Worm (Caenorhabditis elegans) whole organism, young adult: ENCODE results near the gene K08F9.3.

ENCODE experiments used
- B0336.3 ChIP-seq: fragments of 200-800 bp; sonication (Bioruptor generic); IDR thresholded peaks from 2 replicates; pipeline ENCODE4 v1.3.6; 2022; ENCODE audit warnings: missing genetic modification characterization, missing compliant biosample characterization
- C06A6.2 ChIP-seq: fragments of 200-800 bp; sonication (Bioruptor generic); conservative IDR thresholded peaks from 2 replicates; pipeline ENCODE4 v1.3.6; 2022; ENCODE audit warnings: missing genetic modification characterization, missing compliant biosample characterization
- F39B2.1 ChIP-seq: fragments of 200-800 bp; sonication (Bioruptor generic); IDR thresholded peaks from 2 replicates; pipeline ENCODE4 v1.3.6; 2022; ENCODE audit warnings: missing genetic modification reagents, missing genetic modification characterization, missing compliant biosample characterization
- F55B11.4 ChIP-seq: sonication (generic microtip); optimal IDR thresholded peaks from 2 replicates; lab custom pipeline; 2016; ENCODE audit warnings: missing compliant biosample characterization, missing genetic modification characterization, borderline replicate concordance; ENCODE audit not compliant: insufficient read depth
- F57A8.1 ChIP-seq: fragments of 200-800 bp; sonication (Bioruptor generic); optimal IDR thresholded peaks from 2 replicates; lab custom pipeline; 2018; ENCODE audit warnings: mild to moderate bottlenecking, missing genetic modification characterization, moderate library complexity, missing compliant biosample characterization
- F57C9.4 ChIP-seq: sonication (generic microtip); optimal IDR thresholded peaks from 2 replicates; lab custom pipeline; 2017; ENCODE audit warnings: mild to moderate bottlenecking, missing genetic modification characterization, missing compliant biosample characterization
- K12H6.12 ChIP-seq: fragments of 200-800 bp; sonication (Bioruptor generic); optimal IDR thresholded peaks from 2 replicates; lab custom pipeline; 2018; ENCODE audit warnings: mild to moderate bottlenecking, missing genetic modification characterization, missing compliant biosample characterization
- T26A5.8 ChIP-seq: sonication (generic microtip); optimal IDR thresholded peaks from 2 replicates; lab custom pipeline; 2016; ENCODE audit warnings: missing genetic modification characterization, missing compliant biosample characterization
- Y56A3A.18 ChIP-seq: fragments of 200-800 bp; sonication (Bioruptor generic); IDR thresholded peaks from 2 replicates; pipeline ENCODE4 v1.3.6; 2022; ENCODE audit warnings: missing genetic modification reagents, missing genetic modification characterization, missing compliant biosample characterization
- Y95B8A.8 ChIP-seq: fragments of 200-800 bp; sonication (Bioruptor generic); IDR thresholded peaks from 2 replicates; pipeline ENCODE4 v1.3.6; 2022; ENCODE audit warnings: missing genetic modification reagents, missing genetic modification characterization, missing compliant biosample characterization
- akir-1 ChIP-seq: fragments of 200-800 bp; sonication (Bioruptor generic); optimal IDR thresholded peaks from 2 replicates; lab custom pipeline; 2018; ENCODE audit warnings: mild to moderate bottlenecking, missing genetic modification characterization, moderate library complexity, missing compliant biosample characterization
- aptf-3 ChIP-seq: fragments of 200-800 bp; sonication (Bioruptor generic); IDR thresholded peaks from 2 replicates; pipeline ENCODE4 v1.3.6; 2022; ENCODE audit warnings: missing genetic modification characterization, missing compliant biosample characterization
- attf-3 ChIP-seq: fragments of 200-800 bp; sonication (Bioruptor generic); conservative IDR thresholded peaks from 2 replicates; pipeline ENCODE4 v1.3.6; 2022; ENCODE audit warnings: missing genetic modification reagents, missing genetic modification characterization, missing compliant biosample characterization
- bed-2 ChIP-seq: fragments of 200-800 bp; sonication (Bioruptor generic); IDR thresholded peaks from 2 replicates; pipeline ENCODE4 v1.3.6; 2022; ENCODE audit warnings: missing genetic modification reagents, missing genetic modification characterization, missing compliant biosample characterization
- ccch-3 ChIP-seq: fragments of 200-800 bp; sonication (Bioruptor generic); optimal IDR thresholded peaks from 2 replicates; lab custom pipeline; 2018; ENCODE audit warnings: mild to moderate bottlenecking, missing genetic modification characterization, missing compliant biosample characterization
- cebp-2 ChIP-seq: fragments of 200-800 bp; sonication (Bioruptor generic); IDR thresholded peaks from 2 replicates; pipeline ENCODE4 v1.3.6; 2022; ENCODE audit warnings: missing genetic modification characterization, missing compliant biosample characterization
- ceh-100 ChIP-seq: fragments of 200-800 bp; sonication (Bioruptor generic); IDR thresholded peaks from 2 replicates; pipeline ENCODE4 v1.3.6; 2022; ENCODE audit warnings: missing genetic modification reagents, missing genetic modification characterization, missing compliant biosample characterization
- ceh-27 ChIP-seq: fragments of 200-800 bp; sonication (Bioruptor generic); optimal IDR thresholded peaks from 2 replicates; lab custom pipeline; 2018; ENCODE audit warnings: mild to moderate bottlenecking, missing genetic modification characterization, moderate library complexity, missing compliant biosample characterization
- ceh-58 ChIP-seq: fragments of 200-800 bp; sonication (Bioruptor generic); IDR thresholded peaks from 2 replicates; pipeline ENCODE4 v1.3.6; 2022; ENCODE audit warnings: missing genetic modification characterization, missing compliant biosample characterization
- dox-1 ChIP-seq: fragments of 200-800 bp; sonication (Bioruptor generic); IDR thresholded peaks from 2 replicates; pipeline ENCODE4 v1.3.6; 2022; ENCODE audit warnings: missing genetic modification reagents, missing genetic modification characterization, missing compliant biosample characterization
- ekl-4 ChIP-seq: fragments of 200-800 bp; sonication (Bioruptor generic); IDR thresholded peaks from 2 replicates; pipeline ENCODE4 v1.3.6; 2022; ENCODE audit warnings: missing genetic modification reagents, missing genetic modification characterization, missing compliant biosample characterization
- fkh-3 ChIP-seq: sonication (generic microtip); optimal IDR thresholded peaks from 2 replicates; lab custom pipeline; 2016; ENCODE audit warnings: mild to moderate bottlenecking, missing genetic modification characterization, missing compliant biosample characterization
- gei-17 ChIP-seq: fragments of 200-800 bp; sonication (Bioruptor generic); optimal IDR thresholded peaks from 2 replicates; lab custom pipeline; 2018; ENCODE audit warnings: mild to moderate bottlenecking, missing genetic modification characterization, missing compliant biosample characterization
- him-1 ChIP-seq: sonication (generic microtip); optimal IDR thresholded peaks from 2 replicates; lab custom pipeline; 2016; ENCODE audit warnings: missing genotype, missing genetic modification reagents, missing genetic modification characterization, missing compliant biosample characterization
- hrde-1 ChIP-seq: sonication (generic microtip); optimal IDR thresholded peaks from 2 replicates; lab custom pipeline; 2016; ENCODE audit warnings: missing genetic modification characterization, mild to moderate bottlenecking, missing compliant biosample characterization, moderate library complexity, missing genotype, missing genetic modification reagents, borderline replicate concordance
- let-607 ChIP-seq, 2 experiments: fragments of 200-800 bp in 1 of 2; sonication (Bioruptor generic) in 1 of 2; sonication (generic microtip) in 1 of 2; optimal IDR thresholded peaks; 2 replicates each; lab custom pipeline; 2016 to 2018; ENCODE audit warnings: mild to moderate bottlenecking in 2 of 2, missing compliant biosample characterization in 2 of 2, missing genetic modification characterization in 2 of 2, moderate library complexity in 2 of 2, missing genotype in 1 of 2
- lin-26 ChIP-seq: fragments of 200-800 bp; sonication (Bioruptor generic); IDR thresholded peaks from 2 replicates; pipeline ENCODE4 v1.3.6; 2022; ENCODE audit warnings: missing genetic modification reagents, missing genetic modification characterization, missing compliant biosample characterization
- lin-35 ChIP-seq, 3 experiments: fragments of 150-350 bp in 2 of 3; sonication (generic microtip) in 1 of 3; optimal IDR thresholded peaks; 2 replicates each; lab custom pipeline; 2014 to 2018; ENCODE audit warnings: missing biosample characterization in 3 of 3, missing genetic modification characterization in 3 of 3, missing genetic modification reagents in 3 of 3
- madf-10 ChIP-seq: sonication (generic microtip); optimal IDR thresholded peaks from 2 replicates; lab custom pipeline; 2016; ENCODE audit warnings: mild to moderate bottlenecking, missing genetic modification characterization, missing compliant biosample characterization
- madf-3 ChIP-seq: fragments of 200-800 bp; sonication (Bioruptor generic); IDR thresholded peaks from 2 replicates; pipeline ENCODE4 v1.3.6; 2022; ENCODE audit warnings: missing genetic modification reagents, missing genetic modification characterization, missing compliant biosample characterization
- madf-6 ChIP-seq: fragments of 200-800 bp; sonication (Bioruptor generic); IDR thresholded peaks from 2 replicates; pipeline ENCODE4 v1.3.6; 2022; ENCODE audit warnings: missing genetic modification reagents, missing genetic modification characterization, missing compliant biosample characterization
- mel-28 ChIP-seq: sonication (generic microtip); optimal IDR thresholded peaks from 2 replicates; lab custom pipeline; 2016; ENCODE audit warnings: borderline replicate concordance, mild to moderate bottlenecking, missing genetic modification characterization, missing compliant biosample characterization
- mes-4 ChIP-seq: sonication (generic microtip); optimal IDR thresholded peaks from 2 replicates; lab custom pipeline; 2016; ENCODE audit warnings: missing genotype, missing genetic modification characterization, missing compliant biosample characterization
- mxl-1 ChIP-seq: sonication (generic microtip); optimal IDR thresholded peaks from 2 replicates; lab custom pipeline; 2016; ENCODE audit warnings: missing genetic modification characterization, missing compliant biosample characterization
- nfya-2 ChIP-seq: fragments of 200-800 bp; sonication (Bioruptor generic); IDR thresholded peaks from 2 replicates; pipeline ENCODE4 v1.3.6; 2022; ENCODE audit warnings: missing genetic modification reagents, missing genetic modification characterization, missing compliant biosample characterization
- pha-4 ChIP-seq: fragments of 150-350 bp; sonication (generic microtip); optimal IDR thresholded peaks from 2 replicates; lab custom pipeline; 2014; ENCODE audit warnings: missing biosample characterization, missing genetic modification reagents, missing genetic modification characterization
- repo-1 ChIP-seq: sonication (generic microtip); optimal IDR thresholded peaks from 2 replicates; lab custom pipeline; 2017; ENCODE audit warnings: mild to moderate bottlenecking, missing genetic modification characterization, missing compliant biosample characterization
- snpc-1.1 ChIP-seq: sonication (generic microtip); optimal IDR thresholded peaks from 2 replicates; lab custom pipeline; 2017; ENCODE audit warnings: missing genetic modification characterization, mild to moderate bottlenecking, missing compliant biosample characterization, antibody characterized with exemption, moderate library complexity, missing genotype, missing genetic modification reagents; ENCODE audit not compliant: insufficient read depth
- snpc-1.3 ChIP-seq: sonication (generic microtip); optimal IDR thresholded peaks from 2 replicates; lab custom pipeline; 2017; ENCODE audit warnings: missing genetic modification characterization, mild to moderate bottlenecking, missing compliant biosample characterization, antibody characterized with exemption, moderate library complexity, missing genotype, missing genetic modification reagents; ENCODE audit not compliant: insufficient read depth
- tbp1 ChIP-seq: fragments of 200-800 bp; sonication (Bioruptor generic); optimal IDR thresholded peaks from 2 replicates; lab custom pipeline; 2018; ENCODE audit warnings: mild to moderate bottlenecking, missing genetic modification characterization, missing compliant biosample characterization
- unc-130 ChIP-seq: sonication (generic microtip); optimal IDR thresholded peaks from 2 replicates; lab custom pipeline; 2016; ENCODE audit warnings: missing genetic modification reagents, missing genetic modification characterization, missing compliant biosample characterization
- xnd-1 ChIP-seq: sonication (generic microtip); optimal IDR thresholded peaks from 2 replicates; lab custom pipeline; 2016; ENCODE audit warnings: missing genotype, missing genetic modification reagents, missing genetic modification characterization, missing compliant biosample characterization
- zfh-2 ChIP-seq: fragments of 200-800 bp; sonication (Bioruptor generic); conservative IDR thresholded peaks from 2 replicates; pipeline ENCODE4 v1.3.6; 2022; ENCODE audit warnings: missing genetic modification reagents, missing genetic modification characterization, missing compliant biosample characterization
- ztf-22 ChIP-seq: fragments of 200-800 bp; sonication (Bioruptor generic); optimal IDR thresholded peaks from 2 replicates; lab custom pipeline; 2018; ENCODE audit warnings: mild to moderate bottlenecking, missing genetic modification characterization, moderate library complexity, missing compliant biosample characterization
- ztf-26 ChIP-seq: sonication (generic microtip); optimal IDR thresholded peaks from 2 replicates; lab custom pipeline; 2017; ENCODE audit warnings: missing genetic modification characterization, missing compliant biosample characterization

K08F9.3 gene

ce11 chrV:15190903-15191302 lies 50.6 kb downstream of the K08F9.3 start, which contains the start of gene Y75B12B.11 (continued):
- no peak; the same call in 1 of the 2 replicates for TF ChIP-seq bed-2 (GFP tag; lab: Robert Waterston, UW)
- peak; percentile 96 for TF ChIP-seq ekl-4 (GFP tag; lab: Robert Waterston, UW)
- TF ChIP-seq C06A6.2: peak; percentile 80
- TF ChIP-seq lin-26 (GFP tag; lab: Robert Waterston, UW): peak; percentile 99
- TF ChIP-seq B0336.3 (GFP tag; lab: Robert Waterston, UW): peak; percentile 98
- TF ChIP-seq tbp1: peak; percentile 99
- TF ChIP-seq dox-1: peak; percentile 95
- TF ChIP-seq madf-3 (GFP tag; lab: Robert Waterston, UW): peak; percentile 88
- TF ChIP-seq Y56A3A.18 (GFP tag; lab: Robert Waterston, UW): peak; percentile 98
- TF ChIP-seq him-1 (tag; lab: Kevin White, UChicago): peak; percentile 87
- peak; percentile 97 for TF ChIP-seq cebp-2
- peak; percentile 40 for TF ChIP-seq akir-1
- TF ChIP-seq lin-35 (GFP tag; optimal IDR thresholded peaks at IDR 0.05; lab: Kevin White, UChicago): peak in 2 of 3 experiments; percentile 72 to 87
- TF ChIP-seq ztf-22: peak; percentile 31
- TF ChIP-seq snpc-1.3 (tag; lab: Kevin White, UChicago): peak; percentile 90
- TF ChIP-seq pha-4 (tag; lab: Kevin White, UChicago): no peak
- TF ChIP-seq zfh-2: peak; percentile 95
- TF ChIP-seq unc-130 (GFP tag; lab: Kevin White, UChicago): peak; percentile 92
- peak; percentile 86 for TF ChIP-seq F57A8.1 (GFP tag; lab: Kevin White, UChicago)
- TF ChIP-seq F39B2.1 (GFP tag; lab: Robert Waterston, UW): peak; percentile 92
- TF ChIP-seq madf-6 (GFP tag; lab: Robert Waterston, UW): peak; percentile 92
- TF ChIP-seq K12H6.12 (tag; lab: Kevin White, UChicago): peak; percentile 83
- peak; percentile 85 for TF ChIP-seq ceh-100 (GFP tag; lab: Robert Waterston, UW)
- TF ChIP-seq attf-3: peak; percentile 77
- peak; percentile 95 for TF ChIP-seq ztf-26 (tag; lab: Kevin White, UChicago)
- peak; percentile 90; the same call in 1 of the 2 replicates for TF ChIP-seq nfya-2
- no peak for TF ChIP-seq F55B11.4
- TF ChIP-seq let-607 (tag; optimal IDR thresholded peaks at IDR 0.05; lab: Kevin White, UChicago): peak; percentile 66 to 83
- peak; percentile 96 for TF ChIP-seq mxl-1
- TF ChIP-seq Y95B8A.8: peak; percentile 87; the same call in 1 of the 2 replicates
- peak; percentile 96 for TF ChIP-seq repo-1 (tag; lab: Kevin White, UChicago)
- TF ChIP-seq fkh-3: peak; percentile 93
- TF ChIP-seq ccch-3: no peak
- TF ChIP-seq aptf-3 (GFP tag; lab: Robert Waterston, UW): peak; percentile 96
- peak; percentile 95 for TF ChIP-seq mes-4
- peak; percentile 68 for TF ChIP-seq gei-17 (GFP tag; lab: Kevin White, UChicago)
- TF ChIP-seq ceh-58 (GFP tag; lab: Robert Waterston, UW): peak; percentile 96
- TF ChIP-seq F57C9.4: peak; percentile 91
- peak; percentile 61 for TF ChIP-seq xnd-1
- TF ChIP-seq snpc-1.1 (tag; lab: Kevin White, UChicago): peak; percentile 81
- peak; percentile 85 for TF ChIP-seq ceh-27 (GFP tag; lab: Kevin White, UChicago)
- TF ChIP-seq mel-28 (tag; lab: Kevin White, UChicago): peak; percentile 83
- TF ChIP-seq madf-10 (tag; lab: Kevin White, UChicago): peak; percentile 87
- peak; percentile 98 for TF ChIP-seq T26A5.8 (tag; lab: Kevin White, UChicago)
- peak; percentile 97 for TF ChIP-seq hrde-1 (tag; lab: Kevin White, UChicago)
